Worm (Caenorhabditis elegans): ENCODE measurements around the gene glrx-22.
A peak's percentile ranks its signal among the peaks of the same experiment; 100 is the strongest.

DNA sequence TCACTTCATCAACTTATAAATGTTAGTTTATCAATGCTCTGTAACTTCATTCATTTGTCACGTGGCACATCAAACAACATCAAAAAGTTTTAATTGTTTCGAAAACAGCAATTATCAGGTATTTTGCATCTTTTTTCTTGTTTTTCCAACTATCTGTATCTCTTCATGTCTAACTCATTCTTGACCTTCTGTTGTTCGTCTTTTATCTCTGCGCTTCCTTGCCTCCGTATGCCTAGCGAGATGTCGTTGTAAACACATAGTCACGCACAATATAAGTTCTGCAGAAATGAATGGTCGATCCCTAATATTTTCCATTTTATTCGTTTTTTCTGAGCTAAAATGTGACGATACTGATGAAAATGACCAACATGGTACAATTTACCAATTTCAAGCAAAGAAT, 20.9 kb upstream of the glrx-22 start, which contains the start of gene gpx-6:
- TF ChIP-seq ceh-82 (tag; optimal IDR thresholded peaks at IDR 0.05) (no peak), fkh-10 (GFP tag; optimal IDR thresholded peaks at IDR 0.05) (no peak), egl-27 (tag; optimal IDR thresholded peaks at IDR 0.05) (no peak), pqm-1 (tag; optimal IDR thresholded peaks at IDR 0.05) (no peak), ztf-11 (tag; optimal IDR thresholded peaks at IDR 0.05) (no peak), nhr-25 (tag; optimal IDR thresholded peaks at IDR 0.05) (peak; percentile 36), ama-1 (optimal IDR thresholded peaks at IDR 0.05) (no peak), skn-1 (tag; optimal IDR thresholded peaks at IDR 0.05) (no peak)
